Worm (Caenorhabditis elegans) whole organism, mixed stage, embryonic: Measurements from ENCODE around the gene C17B7.14.

Experiments
- bed-3 ChIP-seq: fragments of 200-800 bp; sonication (Bioruptor generic); optimal IDR thresholded peaks from 3 replicates; lab custom pipeline; 2018; ENCODE audit warnings: mild to moderate bottlenecking, missing genetic modification characterization, moderate library complexity, missing compliant biosample characterization
- blmp-1 ChIP-seq: fragments of 150-350 bp; optimal IDR thresholded peaks from 2 replicates; lab custom pipeline; 2014; ENCODE audit warnings: missing biosample characterization, missing genetic modification characterization
- ceh-39 ChIP-seq: fragments of 150-350 bp; optimal IDR thresholded peaks from 2 replicates; lab custom pipeline; 2014; ENCODE audit warnings: missing biosample characterization, missing genetic modification characterization
- ceh-43 ChIP-seq: fragments of 200-800 bp; sonication (Bioruptor generic); optimal IDR thresholded peaks from 2 replicates; lab custom pipeline; 2018; ENCODE audit warnings: mild to moderate bottlenecking, missing genetic modification characterization, moderate library complexity, missing compliant biosample characterization
- ceh-83 ChIP-seq: fragments of 200-800 bp; sonication (Bioruptor generic); optimal IDR thresholded peaks from 2 replicates; lab custom pipeline; 2018; ENCODE audit warnings: mild to moderate bottlenecking, missing genetic modification characterization, missing compliant biosample characterization
- ces-1 ChIP-seq: fragments of 150-350 bp; optimal IDR thresholded peaks from 2 replicates; lab custom pipeline; 2014; ENCODE audit warnings: missing biosample characterization, missing genetic modification reagents, missing genetic modification characterization
- cnd-1 ChIP-seq: fragments of 200-800 bp; sonication (Bioruptor generic); optimal IDR thresholded peaks from 2 replicates; lab custom pipeline; 2018; ENCODE audit warnings: mild to moderate bottlenecking, missing genetic modification characterization, missing compliant biosample characterization
- drap-1 ChIP-seq: fragments of 200-800 bp; sonication (Bioruptor generic); optimal IDR thresholded peaks from 3 replicates; lab custom pipeline; 2018; ENCODE audit warnings: mild to moderate bottlenecking, missing genetic modification characterization, missing compliant biosample characterization
- elt-1 ChIP-seq: sonication (generic microtip); optimal IDR thresholded peaks from 2 replicates; lab custom pipeline; 2017; ENCODE audit warnings: missing genetic modification characterization, mild to moderate bottlenecking, missing compliant biosample characterization, antibody characterized with exemption, moderate library complexity, borderline replicate concordance; ENCODE audit not compliant: insufficient read depth
- flh-1 ChIP-seq: fragments of 200-800 bp; sonication (Bioruptor generic); optimal IDR thresholded peaks from 2 replicates; lab custom pipeline; 2018; ENCODE audit warnings: mild to moderate bottlenecking, missing genetic modification characterization, moderate library complexity, missing compliant biosample characterization
- hlh-1 ChIP-seq: fragments of 150-350 bp; optimal IDR thresholded peaks from 2 replicates; lab custom pipeline; 2014; ENCODE audit warnings: missing biosample characterization, missing genetic modification reagents, missing genetic modification characterization
- lin-13 ChIP-seq: fragments of 150-350 bp; optimal IDR thresholded peaks from 2 replicates; lab custom pipeline; 2014; ENCODE audit warnings: missing biosample characterization, missing genetic modification characterization
- lin-32 ChIP-seq: fragments of 200-800 bp; sonication (Bioruptor generic); optimal IDR thresholded peaks from 2 replicates; lab custom pipeline; 2018; ENCODE audit warnings: mild to moderate bottlenecking, missing genetic modification characterization, missing compliant biosample characterization
- lsy-2 ChIP-seq: fragments of 150-350 bp; optimal IDR thresholded peaks from 2 replicates; lab custom pipeline; 2014; ENCODE audit warnings: missing biosample characterization, missing genetic modification characterization
- mab-5 ChIP-seq: fragments of 150-350 bp; optimal IDR thresholded peaks from 2 replicates; lab custom pipeline; 2014; ENCODE audit warnings: missing biosample characterization, missing genetic modification characterization
- mep-1 ChIP-seq: fragments of 150-350 bp; optimal IDR thresholded peaks from 2 replicates; lab custom pipeline; 2017; ENCODE audit warnings: missing biosample characterization, missing genetic modification reagents, missing genetic modification characterization, inconsistent platforms
- mls-2 ChIP-seq: sonication (generic microtip); optimal IDR thresholded peaks from 2 replicates; lab custom pipeline; 2016; ENCODE audit warnings: mild to moderate bottlenecking, missing genetic modification characterization, moderate library complexity, missing compliant biosample characterization
- nhr-12 ChIP-seq: fragments of 150-350 bp; optimal IDR thresholded peaks from 2 replicates; lab custom pipeline; 2014; ENCODE audit warnings: missing biosample characterization, missing genetic modification characterization
- nhr-2 ChIP-seq: fragments of 150-350 bp; optimal IDR thresholded peaks from 2 replicates; lab custom pipeline; 2014; ENCODE audit warnings: missing biosample characterization, missing genetic modification characterization
- nhr-237 ChIP-seq: fragments of 150-350 bp; optimal IDR thresholded peaks from 2 replicates; lab custom pipeline; 2014; ENCODE audit warnings: missing biosample characterization, missing genetic modification characterization
- nhr-76 ChIP-seq: sonication (generic microtip); optimal IDR thresholded peaks from 2 replicates; lab custom pipeline; 2017; ENCODE audit warnings: missing biosample characterization, missing genetic modification characterization
- pha-4 ChIP-seq: fragments of 150-350 bp; optimal IDR thresholded peaks from 2 replicates; lab custom pipeline; 2018; ENCODE audit warnings: missing biosample characterization, missing genetic modification reagents, missing genetic modification characterization
- sem-2 ChIP-seq: fragments of 200-800 bp; sonication (Bioruptor generic); optimal IDR thresholded peaks from 2 replicates; lab custom pipeline; 2018; ENCODE audit warnings: mild to moderate bottlenecking, missing genetic modification characterization, missing compliant biosample characterization
- snpc-4 ChIP-seq: fragments of 150-350 bp; optimal IDR thresholded peaks from 2 replicates; lab custom pipeline; 2014; ENCODE audit warnings: missing biosample characterization, missing genetic modification characterization
- sptf-1 ChIP-seq: sonication (generic microtip); optimal IDR thresholded peaks from 2 replicates; lab custom pipeline; 2017; ENCODE audit warnings: mild to moderate bottlenecking, missing genetic modification characterization, moderate library complexity, missing compliant biosample characterization
- tbx-8 ChIP-seq: fragments of 200-800 bp; sonication (Bioruptor generic); optimal IDR thresholded peaks from 2 replicates; lab custom pipeline; 2018; ENCODE audit warnings: mild to moderate bottlenecking, missing genetic modification characterization, moderate library complexity, missing compliant biosample characterization
- unc-120 ChIP-seq: sonication (generic microtip); optimal IDR thresholded peaks from 2 replicates; lab custom pipeline; 2017; ENCODE audit warnings: missing genetic modification characterization, missing compliant biosample characterization; ENCODE audit not compliant: poor library complexity, severe bottlenecking
- unc-39 ChIP-seq: fragments of 150-350 bp; optimal IDR thresholded peaks from 2 replicates; lab custom pipeline; 2014; ENCODE audit warnings: missing biosample characterization, missing genetic modification characterization
- unc-62 ChIP-seq: fragments of 150-350 bp; optimal IDR thresholded peaks from 2 replicates; lab custom pipeline; 2014; ENCODE audit warnings: missing biosample characterization, missing genetic modification reagents, missing genetic modification characterization

C17B7.14 gene

DNA sequence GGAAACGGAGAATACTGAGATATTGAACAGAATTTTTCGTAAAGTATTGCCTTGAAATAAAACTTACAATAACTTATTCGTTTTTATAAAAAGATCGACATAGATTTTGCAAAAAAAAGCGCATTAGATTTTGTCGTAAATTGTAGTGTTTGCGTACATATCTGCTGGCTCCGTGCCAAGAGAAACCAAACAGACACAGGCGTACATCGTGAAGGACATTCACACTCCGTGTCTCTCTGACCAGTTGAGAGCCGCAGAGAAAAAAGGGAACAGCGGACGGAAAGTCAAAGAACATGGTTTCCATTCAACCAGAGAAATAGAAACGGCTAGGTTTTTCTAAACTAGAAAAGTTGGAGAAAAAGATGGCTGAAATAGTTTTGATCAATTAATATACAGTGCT is 5.0 kb downstream of the C17B7.14 start, which contains the start of gene arrd-19:
TSS of gene arrd-19 (minus strand) at position 209 of the 400 bp plus-strand sequence.
- TF ChIP-seq pha-4 (tag; lab: Kevin White, UChicago) (no peak), mab-5 (tag; lab: Kevin White, UChicago) (no peak), hlh-1 (peak; percentile 49), nhr-237 (tag; lab: Kevin White, UChicago) (peak; percentile 19), mep-1 (tag; lab: Kevin White, UChicago) (peak; percentile 4)

DNA sequence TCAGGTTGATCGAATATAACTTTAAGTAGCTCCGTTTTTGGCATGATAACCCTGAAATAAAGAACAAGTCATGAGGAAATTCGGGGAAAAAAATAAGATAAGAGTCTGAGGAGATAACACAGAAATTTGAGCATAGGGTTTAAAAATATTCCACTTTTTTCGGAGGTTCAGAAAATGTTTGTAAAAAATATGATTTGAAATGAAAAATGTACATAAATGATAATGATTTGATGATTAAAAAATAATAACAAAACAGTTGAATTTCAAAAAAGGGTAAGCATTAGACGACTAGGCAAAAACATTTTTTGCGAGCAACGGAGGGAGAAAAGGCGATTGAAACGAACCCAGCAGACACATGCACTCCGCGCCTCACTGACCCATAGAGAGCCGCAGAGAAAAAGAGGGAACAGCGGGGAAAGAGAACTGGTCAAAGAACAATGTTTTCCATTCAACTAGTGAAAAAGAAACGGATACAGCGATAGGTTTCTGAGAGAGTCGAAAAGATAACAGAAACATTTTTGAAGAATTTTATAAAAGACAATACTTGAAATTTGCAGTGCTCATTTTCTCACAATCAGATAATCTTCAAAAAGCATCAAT is 8.2 kb downstream of the C17B7.14 start, which contains the start of gene arrd-18:
TSS of gene arrd-18 (minus strand) at position 51 of the 600 bp plus-strand sequence.
- TF ChIP-seq mep-1 (tag; lab: Kevin White, UChicago), result no peak
- no peak for TF ChIP-seq unc-120
- no peak for TF ChIP-seq lsy-2 (tag; lab: Kevin White, UChicago)
- TF ChIP-seq flh-1 (GFP tag; lab: Kevin White, UChicago), result no peak
- no peak for TF ChIP-seq snpc-4 (tag; lab: Kevin White, UChicago)
- TF ChIP-seq ces-1 (GFP tag; lab: Kevin White, UChicago), result peak; percentile 10
- TF ChIP-seq hlh-1, result peak; percentile 3
- no peak for TF ChIP-seq drap-1 (GFP tag; lab: Kevin White, UChicago)
- no peak for TF ChIP-seq nhr-2 (tag; lab: Kevin White, UChicago)
- TF ChIP-seq ceh-43 (GFP tag; lab: Kevin White, UChicago), result no peak
- no peak for TF ChIP-seq pha-4 (tag; lab: Kevin White, UChicago)
- TF ChIP-seq unc-39 (tag; lab: Kevin White, UChicago), result no peak
- no peak for TF ChIP-seq bed-3 (GFP tag; lab: Kevin White, UChicago)
- TF ChIP-seq nhr-12 (tag; lab: Kevin White, UChicago), result no peak
- TF ChIP-seq, all 35 proteins: peak for 2

DNA sequence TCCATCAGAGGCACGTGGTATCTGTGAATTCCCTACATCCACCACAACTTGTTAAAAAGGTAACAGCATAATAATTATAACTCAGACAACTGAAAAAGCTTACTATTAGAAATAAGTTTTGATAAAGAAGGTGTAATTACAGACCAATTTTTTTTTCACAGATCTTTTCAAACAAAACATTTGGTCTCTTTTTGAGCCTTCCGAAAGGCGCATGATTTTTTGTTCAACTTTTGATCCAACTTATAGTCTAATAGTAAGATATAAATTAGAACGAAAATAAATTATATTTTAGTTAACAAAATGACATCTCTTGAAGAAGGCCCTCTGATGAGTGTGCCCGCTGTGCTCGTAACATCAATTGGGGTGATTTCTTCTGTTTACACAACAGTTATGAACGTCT is 12.2 kb downstream of the C17B7.14 start, which contains the start of gene srbc-3:
TSS of gene srbc-3 (plus strand) at position 301 of the 400 bp plus-strand sequence.
- no peak for TF ChIP-seq mls-2 (tag; lab: Kevin White, UChicago)
- TF ChIP-seq elt-1 (tag; lab: Kevin White, UChicago), result no peak
- TF ChIP-seq sptf-1, result no peak

DNA sequence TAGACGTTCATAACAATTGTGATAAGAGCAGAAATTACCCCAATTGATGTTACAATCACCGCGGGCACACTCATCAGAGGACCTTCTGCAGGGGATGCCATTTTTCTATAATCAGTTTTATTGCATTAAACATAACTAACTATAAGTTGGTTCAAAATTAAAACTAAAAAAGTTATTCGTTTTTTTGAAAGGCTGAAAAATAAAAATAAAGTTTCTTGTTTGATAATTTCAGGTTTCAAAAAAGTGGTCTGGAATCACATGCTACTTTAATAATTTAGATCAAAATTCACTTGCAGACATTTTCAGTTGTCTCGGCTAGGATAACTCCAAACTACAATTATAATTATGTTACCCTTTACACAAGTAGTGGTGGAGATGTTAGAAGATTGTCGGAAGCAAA is 18.4 kb downstream of the C17B7.14 start, which contains the start of gene srbc-1:
TSS of gene srbc-1 (minus strand) at position 101 of the 400 bp plus-strand sequence.
- TF ChIP-seq unc-120, result no peak
- no peak for TF ChIP-seq nhr-2 (tag; lab: Kevin White, UChicago)
- no peak for TF ChIP-seq unc-39 (tag; lab: Kevin White, UChicago)
- TF ChIP-seq nhr-12 (tag; lab: Kevin White, UChicago), result no peak
- no peak for TF ChIP-seq tbx-8
- TF ChIP-seq mep-1 (tag; lab: Kevin White, UChicago), result no peak
- no peak for TF ChIP-seq cnd-1 (tag; lab: Kevin White, UChicago)
- no peak for TF ChIP-seq flh-1 (GFP tag; lab: Kevin White, UChicago)
- TF ChIP-seq snpc-4 (tag; lab: Kevin White, UChicago), result no peak
- no peak for TF ChIP-seq mls-2 (tag; lab: Kevin White, UChicago)
- TF ChIP-seq, all 35 proteins: peak for 0

DNA sequence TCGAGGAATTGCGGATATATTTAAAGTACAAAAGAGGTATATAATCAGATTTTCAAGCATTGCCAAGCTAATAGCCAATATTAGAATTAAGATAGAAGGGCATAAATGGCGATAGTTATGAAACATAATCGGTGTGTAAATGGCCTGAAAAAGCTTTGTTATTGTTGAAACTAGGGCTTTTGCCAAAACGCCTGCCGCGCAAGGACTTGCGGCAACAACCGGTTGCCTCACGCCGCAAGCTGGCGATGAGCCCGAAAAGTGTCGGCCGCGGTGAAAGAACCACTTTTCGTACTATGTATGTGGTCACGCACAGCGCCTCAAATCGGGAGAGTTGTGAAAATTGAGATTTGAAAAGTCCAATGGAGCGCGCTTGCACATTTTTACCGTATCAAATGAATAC is 20.9 kb downstream of the C17B7.14 start:
- TF ChIP-seq pha-4 (tag; lab: Kevin White, UChicago) (no peak), hlh-1 (no peak), ces-1 (GFP tag; lab: Kevin White, UChicago) (no peak), flh-1 (GFP tag; lab: Kevin White, UChicago) (no peak), drap-1 (GFP tag; lab: Kevin White, UChicago) (no peak), sem-2 (GFP tag; lab: Kevin White, UChicago) (no peak), nhr-12 (tag; lab: Kevin White, UChicago) (no peak), unc-62 (GFP tag; lab: Kevin White, UChicago) (no peak), unc-120 (no peak), tbx-8 (no peak), ceh-83 (GFP tag; lab: Kevin White, UChicago) (no peak), unc-39 (tag; lab: Kevin White, UChicago) (no peak), blmp-1 (tag; lab: Kevin White, UChicago) (no peak), bed-3 (GFP tag; lab: Kevin White, UChicago) (no peak), mep-1 (tag; lab: Kevin White, UChicago) (no peak), lsy-2 (tag; lab: Kevin White, UChicago) (no peak), nhr-76 (tag; lab: Kevin White, UChicago) (no peak), lin-32 (GFP tag; lab: Kevin White, UChicago) (no peak), lin-13 (tag; lab: Kevin White, UChicago) (no peak), ceh-39 (tag; lab: Kevin White, UChicago) (no peak)
